Fruit fly (Drosophila melanogaster): Measurements from ENCODE around the gene ds.

- TF ChIP-seq EcR (GFP tag; optimal IDR thresholded peaks at IDR 0.05), result no peak
- TF ChIP-seq Dll (optimal IDR thresholded peaks at IDR 0.05), result no peak
These were observed 13.3 kb upstream of the ds start, which contains the start of gene Hsp60B for dm6 chr2L:728062-728461.

All from whole organism.